Worm (Caenorhabditis elegans) whole organism, L3 larva: Measurements from ENCODE around the gene hmt-1.

ENCODE experiments used
- ama-1 ChIP-seq: fragments of 150-350 bp; optimal IDR thresholded peaks from 2 replicates; lab custom pipeline; 2018
- egl-27 ChIP-seq: sonication (generic microtip); optimal IDR thresholded peaks from 4 replicates; lab custom pipeline; 2017; ENCODE audit warnings: missing biosample characterization, missing genetic modification reagents, missing genetic modification characterization
- mdl-1 ChIP-seq: fragments of 150-350 bp; optimal IDR thresholded peaks from 2 replicates; lab custom pipeline; 2014; ENCODE audit warnings: missing biosample characterization, missing genetic modification characterization
- nhr-25 ChIP-seq: sonication (generic microtip); optimal IDR thresholded peaks from 2 replicates; lab custom pipeline; 2017; ENCODE audit warnings: missing biosample characterization, missing genetic modification characterization
- nhr-77 ChIP-seq: fragments of 150-350 bp; optimal IDR thresholded peaks from 2 replicates; lab custom pipeline; 2014; ENCODE audit warnings: missing biosample characterization, missing genetic modification characterization

ce11 chrIII:11138922-11139321 lies 39.2 kb upstream of the hmt-1 start, which contains the start of gene fbxa-128:
- TF ChIP-seq ama-1: no peak
- TF ChIP-seq mdl-1 (tag; lab: Kevin White, UChicago): no peak
- TF ChIP-seq nhr-77: no peak
- no peak for TF ChIP-seq nhr-25 (tag; lab: Kevin White, UChicago)
- TF ChIP-seq egl-27 (tag; lab: Kevin White, UChicago): no peak
